Worm (Caenorhabditis elegans) whole organism, young adult: ENCODE results near the gene let-418.

Source experiments
- B0019.2 ChIP-seq: fragments of 200-800 bp; sonication (Bioruptor generic); conservative IDR thresholded peaks from 2 replicates; pipeline ENCODE4 v1.3.6; 2022; ENCODE audit warnings: missing genetic modification reagents, missing genetic modification characterization, missing compliant biosample characterization
- B0336.3 ChIP-seq: fragments of 200-800 bp; sonication (Bioruptor generic); IDR thresholded peaks from 2 replicates; pipeline ENCODE4 v1.3.6; 2022; ENCODE audit warnings: missing genetic modification characterization, missing compliant biosample characterization
- F22D6.2 ChIP-seq: sonication (generic microtip); optimal IDR thresholded peaks from 2 replicates; lab custom pipeline; 2016; ENCODE audit warnings: mild to moderate bottlenecking, missing genetic modification characterization, missing compliant biosample characterization
- F33H1.4 ChIP-seq: fragments of 200-800 bp; sonication (Bioruptor generic); IDR thresholded peaks from 2 replicates; pipeline ENCODE4 v1.3.6; 2022; ENCODE audit warnings: missing genetic modification reagents, missing genetic modification characterization, missing compliant biosample characterization
- F37B4.10 ChIP-seq: fragments of 200-800 bp; sonication (Bioruptor generic); IDR thresholded peaks from 2 replicates; pipeline ENCODE4 v1.3.6; 2022; ENCODE audit warnings: missing genetic modification characterization, missing compliant biosample characterization
- F49E8.2 ChIP-seq: sonication (generic microtip); optimal IDR thresholded peaks from 3 replicates; lab custom pipeline; 2017; ENCODE audit warnings: missing genetic modification characterization, mild to moderate bottlenecking, missing compliant biosample characterization, antibody characterized with exemption, moderate library complexity; ENCODE audit not compliant: insufficient read depth
- K12H6.12 ChIP-seq: fragments of 200-800 bp; sonication (Bioruptor generic); optimal IDR thresholded peaks from 2 replicates; lab custom pipeline; 2018; ENCODE audit warnings: mild to moderate bottlenecking, missing genetic modification characterization, missing compliant biosample characterization
- Y79H2A.3 ChIP-seq: fragments of 200-800 bp; sonication (Bioruptor generic); conservative IDR thresholded peaks from 2 replicates; pipeline ENCODE4 v1.3.6; 2022; ENCODE audit warnings: missing genetic modification reagents, missing genetic modification characterization, missing compliant biosample characterization
- ama-1 ChIP-seq, 3 experiments: fragments of 150-350 bp in 1 of 3; sonication (generic microtip) in 2 of 3; optimal IDR thresholded peaks; 2 replicates each; lab custom pipeline; 2014 to 2018; ENCODE audit warnings: missing biosample characterization in 2 of 3, missing genetic modification characterization in 2 of 3, missing genetic modification reagents in 2 of 3
- athp-1 ChIP-seq: sonication (generic microtip); optimal IDR thresholded peaks from 2 replicates; lab custom pipeline; 2017; ENCODE audit warnings: mild to moderate bottlenecking, missing genetic modification characterization, missing compliant biosample characterization
- bed-1 ChIP-seq: fragments of 200-800 bp; sonication (Bioruptor generic); IDR thresholded peaks from 2 replicates; pipeline ENCODE4 v1.3.6; 2022; ENCODE audit warnings: missing genetic modification reagents, missing genetic modification characterization, missing compliant biosample characterization
- cebp-1 ChIP-seq, 2 experiments: fragments of 200-800 bp in 1 of 2; sonication (Bioruptor generic) in 1 of 2; sonication (generic microtip) in 1 of 2; IDR thresholded peaks in 1 of 2; optimal IDR thresholded peaks in 1 of 2; 2 replicates each; pipeline versions ENCODE4 v1.3.6 to Lab custom; 2017 to 2022; ENCODE audit warnings: missing compliant biosample characterization in 2 of 2, missing genetic modification characterization in 2 of 2, mild to moderate bottlenecking in 1 of 2, missing genetic modification reagents in 1 of 2, moderate library complexity in 1 of 2
- ceh-58 ChIP-seq: fragments of 200-800 bp; sonication (Bioruptor generic); IDR thresholded peaks from 2 replicates; pipeline ENCODE4 v1.3.6; 2022; ENCODE audit warnings: missing genetic modification characterization, missing compliant biosample characterization
- chd-7 ChIP-seq: sonication (generic microtip); optimal IDR thresholded peaks from 2 replicates; lab custom pipeline; 2016; ENCODE audit warnings: mild to moderate bottlenecking, missing genetic modification characterization, moderate library complexity, missing compliant biosample characterization
- die-1 ChIP-seq: sonication (generic microtip); optimal IDR thresholded peaks from 2 replicates; lab custom pipeline; 2016; ENCODE audit warnings: missing genotype, mild to moderate bottlenecking, missing genetic modification characterization, missing compliant biosample characterization
- dox-1 ChIP-seq: fragments of 200-800 bp; sonication (Bioruptor generic); IDR thresholded peaks from 2 replicates; pipeline ENCODE4 v1.3.6; 2022; ENCODE audit warnings: missing genetic modification reagents, missing genetic modification characterization, missing compliant biosample characterization
- dpff-1 ChIP-seq: sonication (generic microtip); optimal IDR thresholded peaks from 2 replicates; lab custom pipeline; 2017; ENCODE audit warnings: mild to moderate bottlenecking, missing genetic modification characterization, missing compliant biosample characterization
- dpl-1 ChIP-seq: fragments of 150-350 bp; optimal IDR thresholded peaks from 2 replicates; lab custom pipeline; 2014; ENCODE audit warnings: missing biosample characterization, missing genetic modification reagents, missing genetic modification characterization
- efl-1 ChIP-seq: fragments of 150-350 bp; optimal IDR thresholded peaks from 2 replicates; lab custom pipeline; 2014; ENCODE audit warnings: missing biosample characterization, missing genetic modification reagents, missing genetic modification characterization
- egl-44 ChIP-seq: fragments of 200-800 bp; sonication (Bioruptor generic); IDR thresholded peaks from 2 replicates; pipeline ENCODE4 v1.3.6; 2022; ENCODE audit warnings: missing genetic modification reagents, missing genetic modification characterization, missing compliant biosample characterization
- ekl-4 ChIP-seq: fragments of 200-800 bp; sonication (Bioruptor generic); IDR thresholded peaks from 2 replicates; pipeline ENCODE4 v1.3.6; 2022; ENCODE audit warnings: missing genetic modification reagents, missing genetic modification characterization, missing compliant biosample characterization
- hlh-12 ChIP-seq: sonication (generic microtip); optimal IDR thresholded peaks from 2 replicates; lab custom pipeline; 2016; ENCODE audit warnings: missing genetic modification characterization, missing compliant biosample characterization
- hsf-1 ChIP-seq: fragments of 200-800 bp; sonication (Bioruptor generic); IDR thresholded peaks from 2 replicates; pipeline ENCODE4 v1.3.6; 2022; ENCODE audit warnings: missing genetic modification reagents, missing genetic modification characterization, missing compliant biosample characterization
- lin-26 ChIP-seq: fragments of 200-800 bp; sonication (Bioruptor generic); IDR thresholded peaks from 2 replicates; pipeline ENCODE4 v1.3.6; 2022; ENCODE audit warnings: missing genetic modification reagents, missing genetic modification characterization, missing compliant biosample characterization
- lin-40 ChIP-seq: sonication (generic microtip); optimal IDR thresholded peaks from 2 replicates; lab custom pipeline; 2016; ENCODE audit warnings: missing genetic modification characterization, mild to moderate bottlenecking, missing compliant biosample characterization, missing genotype, missing genetic modification reagents
- lin-54 ChIP-seq: fragments of 200-800 bp; sonication (Bioruptor generic); optimal IDR thresholded peaks from 2 replicates; lab custom pipeline; 2018; ENCODE audit warnings: mild to moderate bottlenecking, missing genetic modification characterization, missing compliant biosample characterization
- lir-1 ChIP-seq: fragments of 200-800 bp; sonication (Bioruptor generic); conservative IDR thresholded peaks from 2 replicates; pipeline ENCODE4 v1.3.6; 2022; ENCODE audit warnings: missing genetic modification reagents, missing genetic modification characterization, missing compliant biosample characterization
- lsl-1 ChIP-seq: fragments of 200-800 bp; sonication (Bioruptor generic); optimal IDR thresholded peaks from 2 replicates; lab custom pipeline; 2018; ENCODE audit warnings: mild to moderate bottlenecking, missing genetic modification characterization, moderate library complexity, missing compliant biosample characterization
- madf-6 ChIP-seq: fragments of 200-800 bp; sonication (Bioruptor generic); IDR thresholded peaks from 2 replicates; pipeline ENCODE4 v1.3.6; 2022; ENCODE audit warnings: missing genetic modification reagents, missing genetic modification characterization, missing compliant biosample characterization
- madf-8 ChIP-seq: fragments of 200-800 bp; sonication (Bioruptor generic); conservative IDR thresholded peaks from 2 replicates; pipeline ENCODE4 v1.3.6; 2022; ENCODE audit warnings: missing genetic modification reagents, missing genetic modification characterization, missing compliant biosample characterization
- mcd-1 ChIP-seq: fragments of 200-800 bp; sonication (Bioruptor generic); IDR thresholded peaks from 2 replicates; pipeline ENCODE4 v1.3.6; 2022; ENCODE audit warnings: missing genetic modification reagents, missing genetic modification characterization, missing compliant biosample characterization
- mes-4 ChIP-seq: sonication (generic microtip); optimal IDR thresholded peaks from 2 replicates; lab custom pipeline; 2016; ENCODE audit warnings: missing genotype, missing genetic modification characterization, missing compliant biosample characterization
- mxl-1 ChIP-seq: sonication (generic microtip); optimal IDR thresholded peaks from 2 replicates; lab custom pipeline; 2016; ENCODE audit warnings: missing genetic modification characterization, missing compliant biosample characterization
- nfyb-1 ChIP-seq: fragments of 200-800 bp; sonication (Bioruptor generic); IDR thresholded peaks from 2 replicates; pipeline ENCODE4 v1.3.6; 2022; ENCODE audit warnings: missing genetic modification reagents, missing genetic modification characterization, missing compliant biosample characterization
- nhr-90 ChIP-seq: sonication (generic microtip); optimal IDR thresholded peaks from 2 replicates; lab custom pipeline; 2016; ENCODE audit warnings: missing genotype, mild to moderate bottlenecking, missing genetic modification characterization, missing compliant biosample characterization
- snpc-4 ChIP-seq, 5 experiments: fragments of 150-350 bp in 1 of 5; sonication (generic microtip) in 4 of 5; optimal IDR thresholded peaks; 2 replicates each; lab custom pipeline; 2014 to 2018; ENCODE audit warnings: missing genetic modification characterization in 5 of 5, missing biosample characterization in 3 of 5, antibody characterized with exemption in 2 of 5, mild to moderate bottlenecking in 2 of 5, missing compliant biosample characterization in 2 of 5, missing genotype in 2 of 5, moderate library complexity in 2 of 5, missing genetic modification reagents in 1 of 5
- somi-1 ChIP-seq: fragments of 200-800 bp; sonication (Bioruptor generic); optimal IDR thresholded peaks from 2 replicates; lab custom pipeline; 2018; ENCODE audit warnings: mild to moderate bottlenecking, missing genetic modification characterization, missing compliant biosample characterization
- sptf-2 ChIP-seq: fragments of 200-800 bp; sonication (Bioruptor generic); optimal IDR thresholded peaks from 2 replicates; lab custom pipeline; 2018; ENCODE audit warnings: mild to moderate bottlenecking, missing genetic modification characterization, missing compliant biosample characterization
- tbp1 ChIP-seq: fragments of 200-800 bp; sonication (Bioruptor generic); optimal IDR thresholded peaks from 2 replicates; lab custom pipeline; 2018; ENCODE audit warnings: mild to moderate bottlenecking, missing genetic modification characterization, missing compliant biosample characterization
- unc-130 ChIP-seq: sonication (generic microtip); optimal IDR thresholded peaks from 2 replicates; lab custom pipeline; 2016; ENCODE audit warnings: missing genetic modification reagents, missing genetic modification characterization, missing compliant biosample characterization
- unc-62 ChIP-seq: fragments of 150-350 bp; optimal IDR thresholded peaks from 2 replicates; lab custom pipeline; 2014; ENCODE audit warnings: missing biosample characterization, missing genetic modification reagents, missing genetic modification characterization
- zim-3 ChIP-seq: sonication (generic microtip); optimal IDR thresholded peaks from 2 replicates; lab custom pipeline; 2017; ENCODE audit warnings: mild to moderate bottlenecking, missing genetic modification characterization, moderate library complexity, missing compliant biosample characterization
- ztf-18 ChIP-seq: sonication (generic microtip); optimal IDR thresholded peaks from 2 replicates; lab custom pipeline; 2016; ENCODE audit warnings: missing genotype, mild to moderate bottlenecking, missing genetic modification characterization, missing compliant biosample characterization
- ztf-22 ChIP-seq: fragments of 200-800 bp; sonication (Bioruptor generic); optimal IDR thresholded peaks from 2 replicates; lab custom pipeline; 2018; ENCODE audit warnings: mild to moderate bottlenecking, missing genetic modification characterization, moderate library complexity, missing compliant biosample characterization
- ztf-26 ChIP-seq: sonication (generic microtip); optimal IDR thresholded peaks from 2 replicates; lab custom pipeline; 2017; ENCODE audit warnings: missing genetic modification characterization, missing compliant biosample characterization
- ztf-28 ChIP-seq: fragments of 200-800 bp; sonication (Bioruptor generic); IDR thresholded peaks from 2 replicates; pipeline ENCODE4 v1.3.6; 2022; ENCODE audit warnings: missing genetic modification reagents, missing genetic modification characterization, missing compliant biosample characterization

let-418 gene

DNA sequence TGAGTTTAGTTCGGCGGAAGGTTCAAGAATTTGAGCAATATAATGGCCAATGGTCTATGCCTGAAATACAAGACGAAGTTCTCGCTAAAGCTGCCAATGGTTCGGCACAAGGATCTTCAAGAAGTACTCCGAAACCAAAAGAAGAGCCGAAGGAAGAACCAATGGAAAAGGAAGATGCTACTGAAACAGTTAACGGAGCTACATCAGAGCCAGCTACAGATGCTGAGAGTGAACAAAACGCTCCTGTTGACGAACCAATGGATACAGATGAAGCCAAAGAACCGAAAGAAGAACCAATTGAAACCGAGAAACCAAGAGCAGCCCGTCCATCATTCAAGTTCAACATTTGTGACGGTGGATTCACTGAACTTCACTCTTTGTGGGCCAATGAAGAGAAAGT lies 4.6 kb downstream of the let-418 start:
- TF ChIP-seq F37B4.10 (GFP tag; lab: Robert Waterston, UW), result no peak
- no peak for TF ChIP-seq athp-1 (tag; lab: Kevin White, UChicago)
- no peak for TF ChIP-seq ztf-28 (GFP tag; lab: Robert Waterston, UW)
- TF ChIP-seq F49E8.2, result no peak
- TF ChIP-seq ztf-22, result no peak
- no peak for TF ChIP-seq Y79H2A.3 (GFP tag; lab: Robert Waterston, UW)
- TF ChIP-seq B0019.2 (GFP tag; lab: Robert Waterston, UW), result no peak
- no peak for TF ChIP-seq madf-8 (GFP tag; lab: Robert Waterston, UW)
- no peak for TF ChIP-seq efl-1
- no peak for TF ChIP-seq nhr-90
- no peak for TF ChIP-seq lsl-1 (GFP tag; lab: Kevin White, UChicago)
- no peak for TF ChIP-seq dpff-1 (tag; lab: Kevin White, UChicago)
- TF ChIP-seq mxl-1, result no peak
- TF ChIP-seq snpc-4 (GFP tag; optimal IDR thresholded peaks at IDR 0.05; lab: Kevin White, UChicago), result no peak
- TF ChIP-seq snpc-4 (tag; optimal IDR thresholded peaks at IDR 0.05; lab: Kevin White, UChicago), result no peak

DNA sequence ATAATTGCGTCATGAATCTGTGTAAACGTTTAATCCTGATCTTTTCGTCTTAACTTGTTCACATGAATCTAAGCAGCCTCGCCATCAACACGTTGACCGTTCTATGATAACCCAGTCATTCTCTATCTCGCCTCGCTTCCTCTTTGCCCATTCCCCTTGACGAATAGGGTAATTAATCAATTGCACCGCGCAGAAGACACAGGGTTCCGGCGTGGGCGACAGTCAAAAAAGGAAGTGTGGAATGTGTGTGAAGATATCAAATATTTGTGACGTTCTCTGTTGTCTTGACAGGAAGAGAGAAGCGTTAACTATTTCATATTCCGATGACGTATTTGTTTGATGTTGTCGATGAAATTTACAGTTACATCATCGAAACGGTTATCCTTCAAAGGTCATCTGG lies 6.2 kb downstream of the let-418 start:
- 0 out of 2 replicates have a peak, but pooled peaks have one; percentile 10 for TF ChIP-seq hsf-1 (GFP tag; lab: Robert Waterston, UW)
- peak; percentile 64; the same call in 1 of the 2 replicates for TF ChIP-seq Y79H2A.3 (GFP tag; lab: Robert Waterston, UW)
- TF ChIP-seq dox-1 (GFP tag; lab: Robert Waterston, UW), result no peak
- no peak for TF ChIP-seq K12H6.12 (tag; lab: Kevin White, UChicago)
- no peak for TF ChIP-seq ztf-18 (tag; lab: Kevin White, UChicago)
- no peak for TF ChIP-seq unc-130
- TF ChIP-seq F33H1.4 (GFP tag; lab: Robert Waterston, UW), result peak; percentile 17; the same call in 1 of the 2 replicates
- TF ChIP-seq somi-1 (GFP tag; lab: Kevin White, UChicago), result peak; percentile 67
- TF ChIP-seq madf-6, result peak; percentile 58
- no peak for TF ChIP-seq ama-1 (optimal IDR thresholded peaks at IDR 0.05; lab: Kevin White, UChicago)
- peak in 1 of 2 experiments; percentile 56 for TF ChIP-seq ama-1 (GFP tag; optimal IDR thresholded peaks at IDR 0.05; lab: Kevin White, UChicago)
- peak; percentile 15 for TF ChIP-seq lin-54
- peak; percentile 61 for TF ChIP-seq B0336.3 (GFP tag; lab: Robert Waterston, UW)
- peak; percentile 27 for TF ChIP-seq lin-40 (tag; lab: Kevin White, UChicago)
- peak; percentile 0 for TF ChIP-seq ztf-26 (tag; lab: Kevin White, UChicago)
- no peak for TF ChIP-seq chd-7 (tag; lab: Kevin White, UChicago)
- TF ChIP-seq hlh-12, result no peak
- TF ChIP-seq unc-62 (GFP tag; lab: Kevin White, UChicago), result no peak
- TF ChIP-seq cebp-1 (GFP tag; IDR thresholded peaks at IDR 0.05; lab: Robert Waterston, UW), result no peak
- peak; percentile 29 for TF ChIP-seq cebp-1 (tag; optimal IDR thresholded peaks at IDR 0.05; lab: Kevin White, UChicago)
- peak; percentile 39 for TF ChIP-seq die-1
- TF ChIP-seq zim-3 (tag; lab: Kevin White, UChicago), result no peak
- 0 out of 2 replicates have a peak, but pooled peaks have one; percentile 13 for TF ChIP-seq mcd-1 (GFP tag; lab: Robert Waterston, UW)
- TF ChIP-seq snpc-4 (GFP tag; optimal IDR thresholded peaks at IDR 0.05; lab: Kevin White, UChicago), result no peak
- TF ChIP-seq snpc-4 (tag; optimal IDR thresholded peaks at IDR 0.05; lab: Kevin White, UChicago), result peak in 1 of 4 experiments; percentile 5
- no peak for TF ChIP-seq mes-4 (tag; lab: Kevin White, UChicago)
- 0 out of 2 replicates have a peak, but pooled peaks have one; percentile 18 for TF ChIP-seq ceh-58
- no peak for TF ChIP-seq egl-44 (GFP tag; lab: Robert Waterston, UW)
- no peak for TF ChIP-seq dpl-1 (GFP tag; lab: Kevin White, UChicago)
- no peak for TF ChIP-seq lir-1 (GFP tag; lab: Robert Waterston, UW)
- no peak for TF ChIP-seq bed-1 (GFP tag; lab: Robert Waterston, UW)
- TF ChIP-seq lin-26, result peak; percentile 50; the same call in 1 of the 2 replicates
- TF ChIP-seq F22D6.2 (tag; lab: Kevin White, UChicago), result peak; percentile 13
- TF ChIP-seq nfyb-1, result peak; percentile 55; the same call in 1 of the 2 replicates
- TF ChIP-seq tbp1 (GFP tag; lab: Kevin White, UChicago), result peak; percentile 27
- TF ChIP-seq lsl-1 (GFP tag; lab: Kevin White, UChicago), result no peak
- TF ChIP-seq sptf-2 (GFP tag; lab: Kevin White, UChicago), result no peak
- TF ChIP-seq ekl-4 (GFP tag; lab: Robert Waterston, UW), result peak; percentile 62; the same call in 1 of the 2 replicates
